Fruit fly (Drosophila melanogaster): ENCODE results near the gene Nup37.

Nup37 gene

DNA sequence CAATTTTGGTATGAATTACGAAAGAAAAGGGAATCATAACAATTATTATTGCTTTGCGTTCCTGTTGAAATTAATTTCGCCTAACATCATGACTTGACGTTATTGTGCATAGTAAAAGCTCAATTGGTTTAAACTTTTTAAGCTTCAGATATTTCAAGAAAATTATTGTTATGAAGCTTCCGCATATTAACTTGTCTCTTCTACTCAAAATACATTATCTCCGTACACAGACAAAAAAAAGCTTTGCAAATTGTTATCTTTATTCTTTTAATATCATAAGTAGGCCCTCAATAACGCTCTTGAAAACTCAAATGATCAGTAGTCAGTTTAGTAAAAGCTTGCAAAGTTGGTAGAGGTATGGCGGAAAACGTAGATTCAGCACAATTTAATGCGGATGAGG, 39.7 kb downstream of the Nup37 start, which contains the start of gene CG13658:
TSS of gene CG13658 (plus strand) at position 347 of the 400 bp plus-strand sequence.
- TF ChIP-seq Smox (GFP tag; optimal IDR thresholded peaks at IDR 0.05), result no peak
- no peak for TF ChIP-seq acj6 (GFP tag; optimal IDR thresholded peaks at IDR 0.05)
- no peak for TF ChIP-seq lz (GFP tag; optimal IDR thresholded peaks at IDR 0.05)
- no peak for TF ChIP-seq fd85E (GFP tag; optimal IDR thresholded peaks at IDR 0.05)
- no peak for TF ChIP-seq Sox14 (GFP tag; optimal IDR thresholded peaks at IDR 0.05)
- no peak for TF ChIP-seq CG8119 (GFP tag; IDR thresholded peaks at IDR 0.05)
- TF ChIP-seq CG10669 (GFP tag; optimal IDR thresholded peaks at IDR 0.05), result no peak
- TF ChIP-seq CG32006 (GFP tag; optimal IDR thresholded peaks at IDR 0.05), result no peak
- TF ChIP-seq CG6163 (GFP tag; IDR thresholded peaks at IDR 0.05), result no peak
- no peak for TF ChIP-seq fkh (GFP tag; optimal IDR thresholded peaks at IDR 0.05)
- no peak for TF ChIP-seq Ets96B (tag; optimal IDR thresholded peaks at IDR 0.05)
- no peak for TF ChIP-seq cyc (GFP tag; optimal IDR thresholded peaks at IDR 0.05)
- TF ChIP-seq CG11902 (GFP tag; optimal IDR thresholded peaks at IDR 0.05), result no peak
- TF ChIP-seq CG8632 (GFP tag; optimal IDR thresholded peaks at IDR 0.05), result no peak
- no peak for TF ChIP-seq CG15336 (GFP tag; IDR thresholded peaks at IDR 0.05)
- TF ChIP-seq CG34406 (GFP tag; optimal IDR thresholded peaks at IDR 0.05), result no peak
- TF ChIP-seq dac (GFP tag; optimal IDR thresholded peaks at IDR 0.05), result no peak
- TF ChIP-seq Blimp-1 (GFP tag; optimal IDR thresholded peaks at IDR 0.05), result no peak

DNA sequence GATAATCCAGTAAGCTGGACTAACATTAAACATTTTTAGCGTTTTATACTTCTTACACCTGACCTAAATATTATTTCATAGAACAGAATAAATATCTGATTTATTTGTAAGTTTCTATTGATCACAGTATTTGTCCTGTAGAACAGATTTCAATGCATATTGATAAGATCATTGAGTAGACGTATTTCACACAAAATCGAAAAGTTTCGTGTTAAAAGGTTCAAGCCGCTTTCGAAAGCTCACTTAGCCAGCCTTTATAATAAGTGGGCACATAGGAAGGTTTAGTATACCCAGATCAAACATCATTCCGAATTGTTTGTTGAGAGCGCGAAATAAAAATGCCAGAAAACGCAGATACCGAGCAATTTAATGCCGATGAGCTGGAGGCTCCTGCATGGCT, 42.1 kb downstream of the Nup37 start, which contains the start of gene CG11893:
TSS of gene CG11893 (plus strand) at position 301 of the 400 bp plus-strand sequence.
- TF ChIP-seq Sox102F (GFP tag; optimal IDR thresholded peaks at IDR 0.05) (no peak), CG4318 (GFP tag; optimal IDR thresholded peaks at IDR 0.05) (no peak), CG8119 (GFP tag; IDR thresholded peaks at IDR 0.05) (no peak), Lpt (GFP tag; optimal IDR thresholded peaks at IDR 0.05) (no peak), Smox (GFP tag; optimal IDR thresholded peaks at IDR 0.05) (no peak), esn (GFP tag; optimal IDR thresholded peaks at IDR 0.05) (no peak), CG11762 (GFP tag; optimal IDR thresholded peaks at IDR 0.05; ENCODE audit: insufficient read depth) (no peak), achi (GFP tag; optimal IDR thresholded peaks at IDR 0.05) (no peak), OdsH (GFP tag; optimal IDR thresholded peaks at IDR 0.05) (no peak), CG6276 (GFP tag; optimal IDR thresholded peaks at IDR 0.05) (no peak), vri (GFP tag; optimal IDR thresholded peaks at IDR 0.05) (no peak), Eip78C (GFP tag) (no peak)

DNA sequence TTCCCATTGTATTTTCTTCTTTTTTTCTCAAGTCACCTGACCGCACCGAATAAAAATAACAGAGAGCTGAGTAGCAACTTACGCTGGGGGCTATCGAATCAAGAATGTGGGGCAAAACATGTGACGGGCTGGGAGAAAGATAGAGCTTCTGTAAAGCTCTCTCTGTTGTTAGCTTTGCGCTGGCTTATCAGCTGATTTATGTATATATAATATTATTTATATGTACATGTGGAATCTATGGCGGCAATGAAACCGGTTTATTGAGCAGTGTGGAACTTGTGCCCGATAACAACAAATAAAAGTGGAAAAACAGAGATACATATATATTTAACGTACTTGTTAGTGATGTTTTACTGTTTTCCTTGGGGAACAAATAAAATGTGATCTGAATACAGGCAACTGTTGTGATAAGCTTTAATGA, 45.4 kb downstream of the Nup37 start, which contains the start of gene CG31098:
TSS of gene CG31098 (minus strand) at position 114 of the 421 bp plus-strand sequence.
- TF ChIP-seq CG6792 (GFP tag; optimal IDR thresholded peaks at IDR 0.05) (no peak), CG16779 (tag; optimal IDR thresholded peaks at IDR 0.05) (peak; percentile 55), CG34406 (GFP tag; optimal IDR thresholded peaks at IDR 0.05) (no peak), CG6276 (GFP tag; optimal IDR thresholded peaks at IDR 0.05) (peak; percentile 32), Eip78C (GFP tag) (peak; percentile 77), Sox102F (GFP tag; optimal IDR thresholded peaks at IDR 0.05) (peak; percentile 3), vri (GFP tag; optimal IDR thresholded peaks at IDR 0.05) (peak; percentile 33), Eip93F (GFP tag; optimal IDR thresholded peaks at IDR 0.05) (peak; percentile 25), CG10631 (GFP tag; optimal IDR thresholded peaks at IDR 0.05) (no peak), Smox (GFP tag; optimal IDR thresholded peaks at IDR 0.05) (no peak), fkh (GFP tag; optimal IDR thresholded peaks at IDR 0.05) (peak; percentile 75), salr (GFP tag; optimal IDR thresholded peaks at IDR 0.05) (no peak)

DNA sequence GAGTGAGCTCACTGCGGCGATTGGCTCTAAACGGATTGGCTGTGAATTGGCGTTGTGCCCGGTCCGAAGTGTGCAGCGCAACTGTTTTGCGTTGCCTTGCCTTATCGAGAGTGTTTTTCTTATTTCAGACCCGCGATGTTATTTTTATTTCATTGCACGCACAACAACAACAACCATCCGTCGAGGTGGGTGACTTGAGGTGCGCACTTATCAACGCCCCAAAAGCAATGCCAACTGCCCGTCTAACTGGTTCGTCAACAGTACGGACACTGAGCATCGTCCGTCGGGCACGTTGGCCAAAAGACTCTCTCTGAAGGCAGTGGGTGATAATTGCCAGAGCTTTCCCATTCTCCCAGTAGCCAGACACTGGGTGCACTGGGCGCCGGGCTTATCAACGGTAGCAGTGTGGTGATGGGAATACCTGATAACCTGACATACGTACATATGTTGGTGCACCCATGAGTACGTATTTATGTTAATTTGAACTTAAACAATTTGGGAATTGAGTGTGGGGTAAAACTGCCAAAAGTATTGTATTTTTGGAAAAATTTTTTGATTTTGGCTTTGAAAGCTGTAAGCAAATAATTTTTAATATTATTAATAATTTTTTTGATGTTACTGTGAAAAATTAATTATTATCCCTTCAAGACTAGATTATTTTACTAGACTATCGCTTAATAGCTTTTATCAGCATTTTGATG, 48.0 kb downstream of the Nup37 start, which contains the start of gene CG31102:
TSS of gene CG31102 (minus strand) at position 275 of the 701 bp plus-strand sequence.
- TF ChIP-seq CG10669 (GFP tag; optimal IDR thresholded peaks at IDR 0.05), result no peak
- no peak for TF ChIP-seq topi (GFP tag; optimal IDR thresholded peaks at IDR 0.05)
- TF ChIP-seq CG11294 (GFP tag; IDR thresholded peaks at IDR 0.05), result no peak
- TF ChIP-seq ss (GFP tag; optimal IDR thresholded peaks at IDR 0.05), result peak in 1 of 2 experiments; percentile 4
- TF ChIP-seq esn (GFP tag; optimal IDR thresholded peaks at IDR 0.05), result peak; percentile 5
- no peak for TF ChIP-seq CG31627 (GFP tag; optimal IDR thresholded peaks at IDR 0.05)
- TF ChIP-seq CG34406 (GFP tag; optimal IDR thresholded peaks at IDR 0.05), result no peak
- no peak for TF ChIP-seq fd59A (GFP tag; optimal IDR thresholded peaks at IDR 0.05)
- TF ChIP-seq CG8119 (GFP tag; IDR thresholded peaks at IDR 0.05), result no peak
- peak; percentile 90 for TF ChIP-seq svp (GFP tag)
- no peak for TF ChIP-seq CG16779 (tag; optimal IDR thresholded peaks at IDR 0.05)
- no peak for TF ChIP-seq fkh (GFP tag; optimal IDR thresholded peaks at IDR 0.05)
- no peak for TF ChIP-seq CG8632 (GFP tag; optimal IDR thresholded peaks at IDR 0.05)
- TF ChIP-seq vri (GFP tag; optimal IDR thresholded peaks at IDR 0.05), result peak; percentile 79
- TF ChIP-seq Gug (GFP tag; IDR thresholded peaks at IDR 0.05), result no peak
- TF ChIP-seq CG6792 (GFP tag; optimal IDR thresholded peaks at IDR 0.05), result no peak
- no peak for TF ChIP-seq Hr39 (GFP tag; optimal IDR thresholded peaks at IDR 0.05)
- TF ChIP-seq salr (GFP tag; optimal IDR thresholded peaks at IDR 0.05), result no peak
- TF ChIP-seq CG6276 (GFP tag; optimal IDR thresholded peaks at IDR 0.05), result peak; percentile 21
- TF ChIP-seq CG6808 (GFP tag; optimal IDR thresholded peaks at IDR 0.05), result no peak
- no peak for TF ChIP-seq Met (GFP tag; optimal IDR thresholded peaks at IDR 0.05)
- no peak; the same call in 2 of the 3 replicates for TF ChIP-seq CG6163 (GFP tag; IDR thresholded peaks at IDR 0.05)
